Worm (Caenorhabditis elegans) whole organism, L2 larva: ENCODE results near the gene nuo-5.

Source experiments
- F13H6.1 ChIP-seq: sonication (generic microtip); optimal IDR thresholded peaks from 2 replicates; lab custom pipeline; 2016; ENCODE audit warnings: missing genetic modification characterization, missing compliant biosample characterization
- R02D3.7 ChIP-seq: fragments of 150-350 bp; optimal IDR thresholded peaks from 2 replicates; lab custom pipeline; 2014; ENCODE audit warnings: missing biosample characterization, missing genetic modification characterization
- alr-1 ChIP-seq: fragments of 150-350 bp; optimal IDR thresholded peaks from 2 replicates; lab custom pipeline; 2014; ENCODE audit warnings: missing biosample characterization, missing genetic modification characterization
- aly-2 ChIP-seq: fragments of 150-350 bp; optimal IDR thresholded peaks from 2 replicates; lab custom pipeline; 2014; ENCODE audit warnings: missing biosample characterization, missing genetic modification characterization
- blmp-1 ChIP-seq: sonication (generic microtip); optimal IDR thresholded peaks from 2 replicates; lab custom pipeline; 2017; ENCODE audit warnings: missing genetic modification characterization, mild to moderate bottlenecking, missing compliant biosample characterization, antibody characterized with exemption, moderate library complexity; ENCODE audit not compliant: insufficient read depth
- ceh-16 ChIP-seq: fragments of 150-350 bp; optimal IDR thresholded peaks from 2 replicates; lab custom pipeline; 2014; ENCODE audit warnings: missing biosample characterization, missing genetic modification characterization
- ceh-82 ChIP-seq: fragments of 150-350 bp; optimal IDR thresholded peaks from 2 replicates; lab custom pipeline; 2014; ENCODE audit warnings: missing biosample characterization, missing genetic modification characterization
- dmd-4 ChIP-seq: sonication (generic microtip); optimal IDR thresholded peaks from 2 replicates; lab custom pipeline; 2017; ENCODE audit warnings: missing biosample characterization, missing genetic modification characterization
- egl-27 ChIP-seq: sonication (generic microtip); optimal IDR thresholded peaks from 3 replicates; lab custom pipeline; 2017; ENCODE audit warnings: missing biosample characterization, missing genetic modification reagents, missing genetic modification characterization
- elt-1 ChIP-seq: fragments of 150-350 bp; optimal IDR thresholded peaks from 2 replicates; lab custom pipeline; 2014; ENCODE audit warnings: missing biosample characterization, missing genetic modification characterization
- elt-3 ChIP-seq: sonication (generic microtip); optimal IDR thresholded peaks from 2 replicates; lab custom pipeline; 2017; ENCODE audit warnings: missing biosample characterization, missing genetic modification characterization
- fos-1 ChIP-seq: fragments of 150-350 bp; optimal IDR thresholded peaks from 2 replicates; lab custom pipeline; 2014; ENCODE audit warnings: missing biosample characterization, missing genetic modification characterization
- lin-11 ChIP-seq: fragments of 150-350 bp; sonication (generic microtip); optimal IDR thresholded peaks from 2 replicates; lab custom pipeline; 2014; ENCODE audit warnings: missing biosample characterization, missing genetic modification characterization, inconsistent platforms, mixed read lengths
- lin-13 ChIP-seq: fragments of 150-350 bp; optimal IDR thresholded peaks from 2 replicates; lab custom pipeline; 2014; ENCODE audit warnings: missing biosample characterization, missing genetic modification reagents, missing genetic modification characterization
- lin-39 ChIP-seq: fragments of 150-350 bp; optimal IDR thresholded peaks from 2 replicates; lab custom pipeline; 2014; ENCODE audit warnings: missing biosample characterization, missing genetic modification reagents, missing genetic modification characterization
- mbf-1 ChIP-seq: sonication (generic microtip); optimal IDR thresholded peaks from 2 replicates; lab custom pipeline; 2017; ENCODE audit warnings: missing biosample characterization, missing genetic modification characterization
- mdl-1 ChIP-seq, 2 experiments: fragments of 150-350 bp in 1 of 2; sonication (generic microtip) in 1 of 2; optimal IDR thresholded peaks; 2 replicates each; lab custom pipeline; 2017; ENCODE audit warnings: missing biosample characterization in 2 of 2, missing genetic modification characterization in 2 of 2
- nhr-10 ChIP-seq: sonication (generic microtip); optimal IDR thresholded peaks from 2 replicates; lab custom pipeline; 2017; ENCODE audit warnings: missing biosample characterization, missing genetic modification characterization
- nhr-11 ChIP-seq: fragments of 150-350 bp; optimal IDR thresholded peaks from 2 replicates; lab custom pipeline; 2014; ENCODE audit warnings: missing biosample characterization, missing genetic modification characterization
- nhr-129 ChIP-seq: fragments of 150-350 bp; optimal IDR thresholded peaks from 2 replicates; lab custom pipeline; 2014; ENCODE audit warnings: missing biosample characterization, missing genetic modification characterization
- nhr-21 ChIP-seq: fragments of 150-350 bp; optimal IDR thresholded peaks from 2 replicates; lab custom pipeline; 2014; ENCODE audit warnings: missing biosample characterization, missing genetic modification characterization
- nhr-23 ChIP-seq: fragments of 150-350 bp; optimal IDR thresholded peaks from 2 replicates; lab custom pipeline; 2014; ENCODE audit warnings: missing biosample characterization, missing genetic modification reagents, missing genetic modification characterization
- nhr-237 ChIP-seq: fragments of 150-350 bp; optimal IDR thresholded peaks from 2 replicates; lab custom pipeline; 2014; ENCODE audit warnings: missing biosample characterization, missing genetic modification characterization
- nhr-25 ChIP-seq: fragments of 150-350 bp; sonication (generic microtip); optimal IDR thresholded peaks from 3 replicates; lab custom pipeline; 2014; ENCODE audit warnings: missing biosample characterization, missing genetic modification characterization
- nhr-6 ChIP-seq: fragments of 150-350 bp; optimal IDR thresholded peaks from 2 replicates; lab custom pipeline; 2014; ENCODE audit warnings: missing biosample characterization, missing genetic modification characterization
- peb-1 ChIP-seq: fragments of 150-350 bp; optimal IDR thresholded peaks from 2 replicates; lab custom pipeline; 2014; ENCODE audit warnings: missing biosample characterization, missing genetic modification characterization
- sem-4 ChIP-seq: fragments of 150-350 bp; optimal IDR thresholded peaks from 2 replicates; lab custom pipeline; 2014; ENCODE audit warnings: missing biosample characterization, missing genetic modification reagents, missing genetic modification characterization
- sma-3 ChIP-seq: sonication (generic microtip); optimal IDR thresholded peaks from 2 replicates; lab custom pipeline; 2016; ENCODE audit warnings: missing genetic modification reagents, missing genetic modification characterization, missing compliant biosample characterization
- sma-9 ChIP-seq, 2 experiments: fragments of 150-350 bp in 1 of 2; sonication (generic microtip) in 1 of 2; optimal IDR thresholded peaks; 2 replicates each; lab custom pipeline; 2014 to 2016; ENCODE audit warnings: missing genetic modification characterization in 2 of 2, mild to moderate bottlenecking in 1 of 2, missing biosample characterization in 1 of 2, missing compliant biosample characterization in 1 of 2, missing genetic modification reagents in 1 of 2, moderate library complexity in 1 of 2
- snpc-4 ChIP-seq: fragments of 150-350 bp; optimal IDR thresholded peaks from 2 replicates; lab custom pipeline; 2014; ENCODE audit warnings: missing biosample characterization, missing genetic modification characterization
- unc-39 ChIP-seq: fragments of 150-350 bp; optimal IDR thresholded peaks from 2 replicates; lab custom pipeline; 2014; ENCODE audit warnings: missing biosample characterization, missing genetic modification characterization
- zag-1 ChIP-seq: fragments of 150-350 bp; optimal IDR thresholded peaks from 2 replicates; lab custom pipeline; 2014; ENCODE audit warnings: missing biosample characterization, missing genetic modification characterization
- ztf-1 ChIP-seq: fragments of 200-800 bp; sonication (Bioruptor generic); conservative IDR thresholded peaks from 2 replicates; pipeline ENCODE4 v1.3.6; 2022; ENCODE audit warnings: missing genetic modification characterization, missing compliant biosample characterization
- ztf-4 ChIP-seq: fragments of 150-350 bp; optimal IDR thresholded peaks from 2 replicates; lab custom pipeline; 2014; ENCODE audit warnings: missing biosample characterization, missing genetic modification characterization

nuo-5 gene

ce11 chrV:2713532-2713931 is 14.8 kb downstream of the nuo-5 start, which contains the start of gene srt-28:
srt-28 (minus strand) TSS chrV:2713632.
- no peak for TF ChIP-seq elt-3 (tag; lab: Kevin White, UChicago)
- no peak for TF ChIP-seq sem-4
- no peak for TF ChIP-seq mbf-1
- TF ChIP-seq nhr-21 (tag; lab: Kevin White, UChicago): no peak
- TF ChIP-seq ceh-16: no peak
- no peak for TF ChIP-seq egl-27 (tag; lab: Kevin White, UChicago)
- TF ChIP-seq snpc-4: no peak
- TF ChIP-seq lin-39: no peak
- TF ChIP-seq fos-1 (tag; lab: Kevin White, UChicago): no peak
- no peak for TF ChIP-seq R02D3.7 (tag; lab: Kevin White, UChicago)
- no peak for TF ChIP-seq blmp-1 (tag; lab: Kevin White, UChicago)
- TF ChIP-seq ceh-82 (tag; lab: Kevin White, UChicago): no peak

- TF ChIP-seq unc-39 (tag; lab: Kevin White, UChicago) (no peak), zag-1 (no peak), sem-4 (no peak), snpc-4 (no peak), egl-27 (tag; lab: Kevin White, UChicago) (no peak), peb-1 (tag; lab: Kevin White, UChicago) (no peak), R02D3.7 (tag; lab: Kevin White, UChicago) (no peak), lin-11 (tag; lab: Kevin White, UChicago) (no peak), nhr-23 (tag; lab: Kevin White, UChicago) (no peak), mdl-1 (tag; optimal IDR thresholded peaks at IDR 0.05; lab: Kevin White, UChicago) (no peak), nhr-237 (tag; lab: Kevin White, UChicago) (no peak), nhr-11 (no peak), aly-2 (no peak), nhr-129 (tag; lab: Kevin White, UChicago) (no peak), dmd-4 (tag; lab: Kevin White, UChicago) (no peak), F13H6.1 (tag; lab: Kevin White, UChicago) (no peak), ztf-1 (no peak), sma-3 (GFP tag; lab: Kevin White, UChicago) (no peak), ceh-16 (no peak)
Observed at ce11 chrV:2716933-2717332, 18.2 kb downstream of the nuo-5 start.

ce11 chrV:2718688-2719185 is 20.0 kb downstream of the nuo-5 start, which contains the start of gene srt-29:
srt-29 (minus strand) TSS chrV:2719135.
- TF ChIP-seq lin-39 (no peak), alr-1 (tag; lab: Kevin White, UChicago) (no peak), peb-1 (tag; lab: Kevin White, UChicago) (no peak), ceh-82 (tag; lab: Kevin White, UChicago) (no peak), nhr-21 (tag; lab: Kevin White, UChicago) (no peak), ceh-16 (no peak), ztf-4 (tag; lab: Kevin White, UChicago) (no peak), snpc-4 (no peak), lin-13 (GFP tag; lab: Kevin White, UChicago) (no peak), F13H6.1 (tag; lab: Kevin White, UChicago) (no peak), nhr-10 (tag; lab: Kevin White, UChicago) (no peak), sma-9 (GFP tag; optimal IDR thresholded peaks at IDR 0.05; lab: Kevin White, UChicago) (no peak), sma-9 (tag; optimal IDR thresholded peaks at IDR 0.05; lab: Kevin White, UChicago) (no peak), ztf-1 (no peak), nhr-25 (tag; lab: Kevin White, UChicago) (no peak), elt-1 (tag; lab: Kevin White, UChicago) (no peak), blmp-1 (tag; lab: Kevin White, UChicago) (no peak)

ce11 chrV:2720763-2721162 is 22.0 kb downstream of the nuo-5 start, which contains the start of gene srt-27:
srt-27 (minus strand) TSS chrV:2720863.
- TF ChIP-seq lin-39 (no peak), F13H6.1 (tag; lab: Kevin White, UChicago) (no peak), snpc-4 (no peak), sem-4 (no peak)

ce11 chrV:2722555-2722954 is 23.8 kb downstream of the nuo-5 start, which contains the start of gene srg-60:
srg-60 (minus strand) TSS chrV:2722655.
- TF ChIP-seq nhr-6 (tag; lab: Kevin White, UChicago) (no peak), sem-4 (no peak), ztf-4 (tag; lab: Kevin White, UChicago) (no peak), elt-1 (tag; lab: Kevin White, UChicago) (no peak), nhr-23 (tag; lab: Kevin White, UChicago) (no peak)
